Fruit fly (Drosophila melanogaster) whole organism, embryonic: ENCODE data around the gene htk.
A peak's percentile ranks its signal among the peaks of the same experiment; 100 is the strongest.

ENCODE experiments used
- Aef1 ChIP-seq: fragments of 200-800 bp; sonication (Bioruptor generic); IDR thresholded peaks from 3 replicates; pipeline ENCODE4 v1.3.6; 2022; ENCODE audit warnings: missing biosample characterization, missing genetic modification characterization
- BEAF-32 ChIP-seq: fragments of 200-800 bp; sonication (Bioruptor generic); optimal IDR thresholded peaks from 3 replicates; lab custom pipeline; 2017; ENCODE audit warnings: missing biosample characterization, missing genetic modification characterization, mild to moderate bottlenecking, moderate library complexity, missing genetic modification reagents
- CG10321 ChIP-seq: fragments of 200-800 bp; sonication (Bioruptor generic); IDR thresholded peaks from 2 replicates; pipeline ENCODE4 v1.3.6; 2022; ENCODE audit warnings: missing biosample characterization, missing genetic modification characterization
- CG11085 ChIP-seq: fragments of 200-800 bp; sonication (Bioruptor generic); IDR thresholded peaks from 2 replicates; pipeline ENCODE4 v1.3.6; 2022; ENCODE audit warnings: missing biosample characterization, missing genetic modification characterization
- CG12155 ChIP-seq: fragments of 200-800 bp; sonication (Bioruptor generic); optimal IDR thresholded peaks from 3 replicates; lab custom pipeline; 2016; ENCODE audit warnings: missing biosample characterization, missing genetic modification characterization
- CG12299 ChIP-seq: fragments of 200-800 bp; sonication (Bioruptor generic); optimal IDR thresholded peaks from 2 replicates; lab custom pipeline; 2018; ENCODE audit warnings: missing biosample characterization, mild to moderate bottlenecking, missing genetic modification characterization
- CG13894 ChIP-seq: fragments of 200-800 bp; sonication (Bioruptor generic); optimal IDR thresholded peaks from 3 replicates; lab custom pipeline; 2018; ENCODE audit warnings: missing biosample characterization, mild to moderate bottlenecking, missing genetic modification characterization, moderate library complexity
- CG14050 ChIP-seq: fragments of 200-800 bp; sonication (Bioruptor generic); IDR thresholded peaks from 3 replicates; pipeline ENCODE4 v1.3.6; 2022; ENCODE audit warnings: missing biosample characterization, missing genetic modification characterization
- CG14710 ChIP-seq: fragments of 200-800 bp; sonication (Bioruptor generic); optimal IDR thresholded peaks from 3 replicates; lab custom pipeline; 2019; ENCODE audit warnings: missing biosample characterization, mild to moderate bottlenecking, missing genetic modification characterization, moderate library complexity
- CG2116 ChIP-seq: fragments of 200-800 bp; sonication (Bioruptor generic); optimal IDR thresholded peaks from 3 replicates; lab custom pipeline; 2018; ENCODE audit warnings: missing biosample characterization, mild to moderate bottlenecking, missing genetic modification characterization
- CG33213 ChIP-seq: fragments of 200-800 bp; sonication (Bioruptor generic); optimal IDR thresholded peaks from 3 replicates; lab custom pipeline; 2016; ENCODE audit warnings: missing biosample characterization, missing genetic modification characterization
- CG42726 ChIP-seq: fragments of 200-800 bp; sonication (Bioruptor generic); IDR thresholded peaks from 2 replicates; pipeline ENCODE4 v1.3.6; 2022; ENCODE audit warnings: missing biosample characterization, missing genetic modification characterization; ENCODE audit not compliant: partially characterized antibody
- CG4617 ChIP-seq: fragments of 200-800 bp; sonication (Bioruptor generic); optimal IDR thresholded peaks from 3 replicates; lab custom pipeline; 2016; ENCODE audit warnings: missing biosample characterization, missing genetic modification characterization, borderline replicate concordance
- CG6689 ChIP-seq: fragments of 200-800 bp; sonication (Bioruptor generic); IDR thresholded peaks from 2 replicates; pipeline ENCODE4 v1.3.6; 2022; ENCODE audit warnings: missing biosample characterization, missing genetic modification characterization
- CG7963 ChIP-seq: fragments of 200-800 bp; sonication (Bioruptor generic); IDR thresholded peaks from 3 replicates; pipeline ENCODE4 v1.3.6; 2022; ENCODE audit warnings: missing biosample characterization, missing genetic modification characterization; ENCODE audit not compliant: partially characterized antibody
- CG8359 ChIP-seq: fragments of 200-800 bp; sonication (Bioruptor generic); optimal IDR thresholded peaks from 2 replicates; lab custom pipeline; 2017; ENCODE audit warnings: missing biosample characterization, mild to moderate bottlenecking, missing genetic modification characterization, borderline replicate concordance
- CG9797 ChIP-seq: fragments of 200-800 bp; sonication (Bioruptor generic); optimal IDR thresholded peaks from 3 replicates; lab custom pipeline; 2018; ENCODE audit warnings: missing biosample characterization, mild to moderate bottlenecking, missing genetic modification characterization
- CrebB ChIP-seq: fragments of 200-800 bp; sonication (Bioruptor generic); optimal IDR thresholded peaks from 3 replicates; lab custom pipeline; 2018; ENCODE audit warnings: missing biosample characterization, mild to moderate bottlenecking, missing genetic modification characterization
- ERR ChIP-seq: fragments of 200-800 bp; sonication (Bioruptor generic); optimal IDR thresholded peaks from 2 replicates; lab custom pipeline; 2016; ENCODE audit warnings: missing biosample characterization, missing genetic modification characterization
- Ets97D ChIP-seq: fragments of 200-800 bp; sonication (Bioruptor generic); optimal IDR thresholded peaks from 3 replicates; lab custom pipeline; 2016; ENCODE audit warnings: missing biosample characterization, missing genetic modification characterization
- Fer2 ChIP-seq: fragments of 200-800 bp; sonication (Bioruptor generic); optimal IDR thresholded peaks from 2 replicates; lab custom pipeline; 2018; ENCODE audit warnings: missing biosample characterization, mild to moderate bottlenecking, missing genetic modification characterization, moderate library complexity
- HLH4C ChIP-seq: fragments of 200-800 bp; sonication (Bioruptor generic); IDR thresholded peaks from 3 replicates; pipeline ENCODE4 v1.3.6; 2022; ENCODE audit warnings: missing biosample characterization, missing genetic modification characterization; ENCODE audit not compliant: partially characterized antibody
- MBD-R2 ChIP-seq: fragments of 200-800 bp; sonication (Bioruptor generic); IDR thresholded peaks from 2 replicates; pipeline ENCODE4 v1.3.6; 2022; ENCODE audit warnings: missing biosample characterization, missing genetic modification characterization
- Opbp ChIP-seq: fragments of 200-800 bp; sonication (Bioruptor generic); IDR thresholded peaks from 3 replicates; pipeline ENCODE4 v1.3.6; 2022; ENCODE audit warnings: missing biosample characterization, missing genetic modification characterization; ENCODE audit not compliant: partially characterized antibody
- Ptx1 ChIP-seq: fragments of 200-800 bp; sonication (Bioruptor generic); IDR thresholded peaks from 2 replicates; pipeline ENCODE4 v1.3.6; 2022; ENCODE audit warnings: missing biosample characterization, missing genetic modification characterization
- Rfx ChIP-seq: fragments of 200-800 bp; sonication (Bioruptor generic); IDR thresholded peaks from 2 replicates; pipeline ENCODE4 v1.3.6; 2022; ENCODE audit warnings: missing biosample characterization, missing genetic modification characterization
- Six4 ChIP-seq: fragments of 200-800 bp; sonication (Bioruptor generic); optimal IDR thresholded peaks from 2 replicates; lab custom pipeline; 2016; ENCODE audit warnings: missing biosample characterization, missing genetic modification characterization
- Spps ChIP-seq: fragments of 200-800 bp; sonication (Bioruptor generic); optimal IDR thresholded peaks from 2 replicates; lab custom pipeline; 2018; ENCODE audit warnings: missing biosample characterization, mild to moderate bottlenecking, missing genetic modification characterization
- Sry-δ ChIP-seq: fragments of 200-800 bp; sonication (Bioruptor generic); optimal IDR thresholded peaks from 2 replicates; lab custom pipeline; 2016; ENCODE audit warnings: missing biosample characterization, missing genetic modification characterization
- Usf ChIP-seq: fragments of 200-800 bp; sonication (Bioruptor generic); optimal IDR thresholded peaks from 2 replicates; lab custom pipeline; 2017; ENCODE audit warnings: missing genotype, missing biosample characterization, missing genetic modification characterization
- YL-1 ChIP-seq: fragments of 200-800 bp; sonication (Bioruptor generic); optimal IDR thresholded peaks from 3 replicates; lab custom pipeline; 2017; ENCODE audit warnings: missing biosample characterization, mild to moderate bottlenecking, missing genetic modification characterization
- abd-A ChIP-seq: fragments of 200-800 bp; sonication (Bioruptor generic); optimal IDR thresholded peaks from 3 replicates; lab custom pipeline; 2019; ENCODE audit warnings: missing biosample characterization, mild to moderate bottlenecking, missing genetic modification characterization, moderate library complexity
- ci ChIP-seq: fragments of 200-800 bp; sonication (Bioruptor generic); IDR thresholded peaks from 3 replicates; pipeline ENCODE4 v1.3.6; 2022; ENCODE audit warnings: missing biosample characterization, missing genetic modification characterization
- crp ChIP-seq, 2 experiments: fragments of 200-800 bp; sonication (Bioruptor generic); optimal IDR thresholded peaks; 2 replicates in 1 of 2; 3 replicates in 1 of 2; lab custom pipeline; 2017; ENCODE audit warnings: missing biosample characterization in 2 of 2, missing genetic modification characterization in 2 of 2, mild to moderate bottlenecking in 1 of 2, moderate library complexity in 1 of 2
- dimm ChIP-seq: fragments of 200-800 bp; sonication (Bioruptor generic); IDR thresholded peaks from 2 replicates; pipeline ENCODE4 v1.3.6; 2022; ENCODE audit warnings: missing biosample characterization, missing genetic modification characterization
- fu2 ChIP-seq: fragments of 200-800 bp; sonication (Bioruptor generic); optimal IDR thresholded peaks from 2 replicates; lab custom pipeline; 2016; ENCODE audit warnings: missing biosample characterization, missing genetic modification characterization
- gce ChIP-seq: fragments of 200-800 bp; sonication (Bioruptor generic); IDR thresholded peaks from 3 replicates; pipeline ENCODE4 v1.3.6; 2022; ENCODE audit warnings: missing biosample characterization, missing genetic modification characterization
- grau ChIP-seq: fragments of 200-800 bp; optimal IDR thresholded peaks from 3 replicates; lab custom pipeline; 2019; ENCODE audit warnings: missing biosample characterization, mild to moderate bottlenecking, missing genetic modification characterization, moderate library complexity
- lilli ChIP-seq: fragments of 200-800 bp; sonication (Bioruptor generic); optimal IDR thresholded peaks from 3 replicates; lab custom pipeline; 2016; ENCODE audit warnings: missing biosample characterization, missing genetic modification characterization
- mam ChIP-seq: fragments of 200-800 bp; sonication (Bioruptor generic); optimal IDR thresholded peaks from 3 replicates; lab custom pipeline; 2016; ENCODE audit warnings: missing biosample characterization, missing genetic modification characterization
- mld ChIP-seq: fragments of 200-800 bp; sonication (Bioruptor generic); IDR thresholded peaks from 3 replicates; pipeline ENCODE4 v1.3.6; 2022; ENCODE audit warnings: missing biosample characterization, missing genetic modification characterization; ENCODE audit not compliant: partially characterized antibody
- nerfin-2 ChIP-seq: fragments of 200-800 bp; sonication (Bioruptor generic); IDR thresholded peaks from 2 replicates; pipeline ENCODE4 v1.3.6; 2022; ENCODE audit warnings: missing biosample characterization, missing genetic modification characterization; ENCODE audit not compliant: partially characterized antibody
- odd ChIP-seq: fragments of 200-800 bp; sonication (Bioruptor generic); optimal IDR thresholded peaks from 2 replicates; lab custom pipeline; 2017; ENCODE audit warnings: missing biosample characterization, mild to moderate bottlenecking, missing genetic modification characterization
- pnt ChIP-seq: fragments of 200-800 bp; sonication (Bioruptor generic); optimal IDR thresholded peaks from 3 replicates; lab custom pipeline; 2016; ENCODE audit warnings: missing biosample characterization, missing genetic modification characterization
- ranshi ChIP-seq: fragments of 200-800 bp; sonication (Bioruptor generic); IDR thresholded peaks from 2 replicates; pipeline ENCODE4 v1.3.6; 2022; ENCODE audit warnings: missing biosample characterization, missing genetic modification characterization
- row ChIP-seq: fragments of 200-800 bp; sonication (Bioruptor generic); IDR thresholded peaks from 3 replicates; pipeline ENCODE4 v1.3.6; 2022; ENCODE audit warnings: missing biosample characterization, missing genetic modification characterization
- sisA ChIP-seq: fragments of 200-800 bp; sonication (Bioruptor generic); IDR thresholded peaks from 2 replicates; pipeline ENCODE4 v1.3.6; 2022; ENCODE audit warnings: missing biosample characterization, missing genetic modification characterization
- slp2 ChIP-seq: fragments of 200-800 bp; sonication (Bioruptor generic); optimal IDR thresholded peaks from 2 replicates; lab custom pipeline; 2016; ENCODE audit warnings: missing biosample characterization, missing genetic modification characterization
- ssp ChIP-seq: fragments of 200-800 bp; sonication (Bioruptor generic); IDR thresholded peaks from 2 replicates; pipeline ENCODE4 v1.3.6; 2022; ENCODE audit warnings: missing biosample characterization, missing genetic modification characterization
- vnd ChIP-seq: fragments of 200-800 bp; sonication (Bioruptor generic); IDR thresholded peaks from 3 replicates; pipeline ENCODE4 v1.3.6; 2022; ENCODE audit warnings: missing biosample characterization, missing genetic modification characterization; ENCODE audit not compliant: partially characterized antibody

htk gene

DNA sequence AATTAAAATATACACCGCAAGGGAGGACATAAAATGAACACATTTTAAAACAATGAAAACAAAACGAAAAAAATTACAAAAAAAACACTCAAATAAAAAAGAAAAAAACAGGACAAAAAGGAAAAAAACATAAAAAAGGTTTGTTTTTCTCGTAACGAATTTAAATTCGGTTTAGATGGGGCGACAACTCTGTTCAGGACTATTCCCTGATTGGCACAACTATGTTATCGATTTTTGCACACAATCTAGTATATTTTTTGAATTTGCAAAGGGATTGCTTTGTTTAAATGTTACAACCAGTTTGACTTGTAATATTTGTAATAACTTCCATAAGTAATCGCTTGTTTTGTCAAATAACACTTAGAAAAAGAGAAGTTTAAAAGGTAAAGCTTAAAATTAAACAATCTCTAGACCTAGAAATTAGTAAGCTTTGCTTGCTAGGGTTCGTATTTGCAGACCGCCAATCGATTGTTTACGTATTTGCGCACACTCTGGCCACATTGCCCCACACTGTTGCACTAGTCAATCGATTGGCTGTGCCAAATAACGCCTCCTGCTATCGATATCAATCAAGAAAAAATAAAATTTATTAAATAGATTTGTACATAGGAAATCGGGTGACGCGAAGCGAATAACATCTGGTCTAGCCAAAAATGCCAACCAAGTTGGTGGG lies 40.7 kb downstream of the htk start, which contains the start of gene CG7332 (continued):
- peak; percentile 28; the same call in 1 of the 2 replicates for TF ChIP-seq Ptx1 (GFP tag; lab: Robert Waterston, UW)
- 0 out of 2 replicates have a peak, but pooled peaks have one; percentile 23 for TF ChIP-seq ranshi (GFP tag; lab: Robert Waterston, UW)
- no peak for TF ChIP-seq odd (GFP tag; lab: Kevin White, UChicago)
- TF ChIP-seq CG13894: no peak
- peak; percentile 17 for TF ChIP-seq CG33213 (GFP tag; lab: Kevin White, UChicago)
- peak; percentile 54; the same call in 1 of the 3 replicates for TF ChIP-seq Opbp
- TF ChIP-seq Spps (tag; lab: Kevin White, UChicago): no peak
- peak; percentile 10 for TF ChIP-seq mam (GFP tag; lab: Kevin White, UChicago)
- peak; percentile 76 for TF ChIP-seq HLH4C (GFP tag; lab: Robert Waterston, UW)
- TF ChIP-seq ssp (GFP tag; lab: Robert Waterston, UW): no peak
- TF ChIP-seq CG9797 (GFP tag; lab: Kevin White, UChicago): peak; percentile 69
- 0 out of 2 replicates have a peak, but pooled peaks have one; percentile 9 for TF ChIP-seq Rfx (GFP tag; lab: Robert Waterston, UW)
- TF ChIP-seq abd-A (tag; lab: Kevin White, UChicago): no peak
- TF ChIP-seq CG6689 (GFP tag; lab: Robert Waterston, UW): peak; percentile 24; the same call in 1 of the 2 replicates
- TF ChIP-seq Ets97D (GFP tag; lab: Kevin White, UChicago): peak; percentile 14
- no peak for TF ChIP-seq CG11085 (GFP tag; lab: Robert Waterston, UW)
- TF ChIP-seq BEAF-32: peak; percentile 72
- peak; percentile 28 for TF ChIP-seq CG4617 (GFP tag; lab: Kevin White, UChicago)
- TF ChIP-seq grau (tag; lab: Kevin White, UChicago): no peak
- peak; percentile 46; the same call in 2 of the 3 replicates for TF ChIP-seq vnd (GFP tag; lab: Robert Waterston, UW)
- TF ChIP-seq lilli (GFP tag; lab: Kevin White, UChicago): peak; percentile 8
- no peak for TF ChIP-seq dimm (GFP tag; lab: Robert Waterston, UW)
- peak; percentile 11 for TF ChIP-seq CG14710 (tag; lab: Kevin White, UChicago)
- TF ChIP-seq CG2116 (GFP tag; lab: Kevin White, UChicago): peak; percentile 94
- no peak for TF ChIP-seq ci
- TF ChIP-seq Sry-δ (GFP tag; lab: Kevin White, UChicago): peak; percentile 69
- no peak for TF ChIP-seq ERR (GFP tag; lab: Kevin White, UChicago)
- peak; percentile 29; the same call in 1 of the 3 replicates for TF ChIP-seq row (GFP tag; lab: Robert Waterston, UW)
- peak; percentile 37 for TF ChIP-seq YL-1
- peak; percentile 44 for TF ChIP-seq MBD-R2 (GFP tag; lab: Robert Waterston, UW)
- TF ChIP-seq CG42726: peak; percentile 6; the same call in 1 of the 2 replicates

DNA sequence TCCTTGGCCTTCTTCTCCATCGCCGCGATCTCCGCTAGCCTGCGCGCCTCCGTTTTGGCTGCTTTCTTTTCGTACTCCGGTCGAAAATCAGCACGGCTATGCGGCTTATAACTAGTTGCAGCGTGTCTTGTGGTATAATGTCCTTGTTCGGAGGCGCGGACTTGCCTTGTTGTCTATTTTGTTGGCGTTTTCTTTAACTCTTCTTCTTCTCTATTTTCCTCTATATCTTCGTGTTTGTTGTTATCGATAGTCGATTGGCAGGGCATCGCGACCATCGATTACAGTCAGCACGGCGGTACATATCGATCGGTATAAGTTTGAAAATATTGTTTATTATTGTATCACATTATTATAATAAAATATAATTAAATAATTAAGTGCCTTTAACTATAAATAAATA lies 50.0 kb downstream of the htk start, which contains the start of gene Flacc:
Flacc (minus strand) TSS at position 204 of the 400 bp plus-strand sequence.
- TF ChIP-seq CG12299 (tag; lab: Kevin White, UChicago) (no peak), CG10321 (GFP tag; lab: Robert Waterston, UW) (no peak), Six4 (GFP tag; lab: Kevin White, UChicago) (no peak), Fer2 (tag; lab: Kevin White, UChicago) (no peak), nerfin-2 (GFP tag; lab: Robert Waterston, UW) (peak; percentile 73), crp (GFP tag; optimal IDR thresholded peaks at IDR 0.05; lab: Kevin White, UChicago) (no peak), CG8359 (no peak), fu2 (GFP tag; lab: Kevin White, UChicago) (no peak), CG14050 (GFP tag; lab: Robert Waterston, UW) (no peak), slp2 (no peak), odd (GFP tag; lab: Kevin White, UChicago) (no peak), CG12155 (GFP tag; lab: Kevin White, UChicago) (no peak), mld (GFP tag; lab: Robert Waterston, UW) (peak; percentile 86), gce (GFP tag; lab: Robert Waterston, UW) (no peak), sisA (no peak), pnt (GFP tag; lab: Kevin White, UChicago) (no peak), Aef1 (no peak), CrebB (no peak), CG7963 (GFP tag; lab: Robert Waterston, UW) (peak; percentile 79), Usf (GFP tag; lab: Kevin White, UChicago) (no peak)
